Fruit fly (Drosophila melanogaster): ENCODE data around the gene Svip.

The Svip gene

dm6 chr3L:9373374-9374004 is 14.7 kb downstream of the Svip start (continued):
- TF ChIP-seq CG7372 (GFP tag; IDR thresholded peaks at IDR 0.05) (peak; percentile 28; the same call in 1 of the 2 replicates), CG17568 (GFP tag; optimal IDR thresholded peaks at IDR 0.05) (no peak), Bdp1 (GFP tag; optimal IDR thresholded peaks at IDR 0.05) (no peak), tio (GFP tag; optimal IDR thresholded peaks at IDR 0.05) (no peak), CG3163 (GFP tag; optimal IDR thresholded peaks at IDR 0.05) (no peak), NC2β (GFP tag; optimal IDR thresholded peaks at IDR 0.05) (peak; percentile 5), CG32767 (GFP tag; IDR thresholded peaks at IDR 0.05) (peak; percentile 76), Dref (GFP tag; IDR thresholded peaks at IDR 0.05) (no peak), bigmax (GFP tag; optimal IDR thresholded peaks at IDR 0.05) (no peak), CG1024 (GFP tag; IDR thresholded peaks at IDR 0.05) (0 out of 2 replicates have a peak, but pooled peaks have one; percentile 32), CG6654 (GFP tag; optimal IDR thresholded peaks at IDR 0.05) (no peak), CG32772 (GFP tag; IDR thresholded peaks at IDR 0.05) (0 out of 2 replicates have a peak, but pooled peaks have one; percentile 18), Tbp (GFP tag; optimal IDR thresholded peaks at IDR 0.05) (no peak), so (GFP tag; IDR thresholded peaks at IDR 0.05) (peak; percentile 80), ERR (GFP tag; optimal IDR thresholded peaks at IDR 0.05) (no peak), sens-2 (GFP tag; IDR thresholded peaks at IDR 0.05) (peak; percentile 73), CG13624 (GFP tag; optimal IDR thresholded peaks at IDR 0.05) (no peak), CG9817 (tag; optimal IDR thresholded peaks at IDR 0.05) (peak; percentile 39), CG7963 (GFP tag; IDR thresholded peaks at IDR 0.05; ENCODE audit: partially characterized antibody) (no peak), CG13424 (tag; optimal IDR thresholded peaks at IDR 0.05) (peak; percentile 77), Opbp (GFP tag; IDR thresholded peaks at IDR 0.05; ENCODE audit: partially characterized antibody) (peak; percentile 45; the same call in 1 of the 3 replicates), dpn (GFP tag; optimal IDR thresholded peaks at IDR 0.05) (peak in 1 of 2 experiments; percentile 43), CG4360 (GFP tag; IDR thresholded peaks at IDR 0.05) (0 out of 2 replicates have a peak, but pooled peaks have one; percentile 38), Sin3A (optimal IDR thresholded peaks at IDR 0.05) (no peak), grau (tag; optimal IDR thresholded peaks at IDR 0.05) (peak; percentile 56), CG11695 (GFP tag; IDR thresholded peaks at IDR 0.05) (peak; percentile 89), wor (GFP tag; IDR thresholded peaks at IDR 0.05) (peak; percentile 46; the same call in 1 of the 2 replicates), CG6765 (GFP tag; optimal IDR thresholded peaks at IDR 0.05) (peak; percentile 54), CG14710 (tag; optimal IDR thresholded peaks at IDR 0.05) (peak; percentile 60), ttk (GFP tag; IDR thresholded peaks at IDR 0.05) (no peak), CG12744 (GFP tag; optimal IDR thresholded peaks at IDR 0.05) (no peak), bcd (GFP tag; optimal IDR thresholded peaks at IDR 0.05) (peak; percentile 59), E2f2 (GFP tag; IDR thresholded peaks at IDR 0.05) (peak; percentile 41; the same call in 1 of the 2 replicates), Gug (GFP tag; IDR thresholded peaks at IDR 0.05) (no peak), gcm2 (GFP tag; optimal IDR thresholded peaks at IDR 0.05) (no peak), oc (tag; optimal IDR thresholded peaks at IDR 0.05) (peak; percentile 82), CG6689 (GFP tag; IDR thresholded peaks at IDR 0.05) (peak; percentile 69), gro (GFP tag; optimal IDR thresholded peaks at IDR 0.05) (no peak), Dbx (GFP tag; IDR thresholded peaks at IDR 0.05) (peak; percentile 67; the same call in 2 of the 3 replicates), Dip3 (GFP tag; optimal IDR thresholded peaks at IDR 0.05) (peak; percentile 34), ham (GFP tag; IDR thresholded peaks at IDR 0.05) (no peak), CG10366 (GFP tag; IDR thresholded peaks at IDR 0.05) (peak; percentile 49), dimm (GFP tag; IDR thresholded peaks at IDR 0.05) (no peak), onecut (GFP tag; IDR thresholded peaks at IDR 0.05) (peak; percentile 40), cwo (GFP tag; optimal IDR thresholded peaks at IDR 0.05) (peak; percentile 76), en (GFP tag; optimal IDR thresholded peaks at IDR 0.05) (no peak), CG11723 (GFP tag; optimal IDR thresholded peaks at IDR 0.05) (peak; percentile 51), CG5180 (GFP tag; optimal IDR thresholded peaks at IDR 0.05) (peak; percentile 52), HmgZ (tag; optimal IDR thresholded peaks at IDR 0.05) (peak; percentile 4), CoRest (tag; optimal IDR thresholded peaks at IDR 0.05) (peak; percentile 69), Hr78 (GFP tag; optimal IDR thresholded peaks at IDR 0.05) (peak in 1 of 2 experiments; percentile 43)
